Fruit fly (Drosophila melanogaster) whole organism, prepupa: ENCODE measurements around the gene CecA1.

Source experiments
- CG10631 ChIP-seq: fragments of 200-800 bp; sonication (Bioruptor generic); optimal IDR thresholded peaks from 2 replicates; lab custom pipeline; 2016; ENCODE audit warnings: missing biosample characterization, missing genetic modification characterization
- CG11294 ChIP-seq: fragments of 200-800 bp; sonication (Bioruptor generic); IDR thresholded peaks from 2 replicates; pipeline ENCODE4 v1.3.6; 2022; ENCODE audit warnings: missing biosample characterization, missing genetic modification characterization
- CG11902 ChIP-seq: fragments of 200-800 bp; sonication (Bioruptor generic); optimal IDR thresholded peaks from 3 replicates; lab custom pipeline; 2016; ENCODE audit warnings: missing biosample characterization, missing genetic modification characterization
- CG15336 ChIP-seq: fragments of 200-800 bp; sonication (Bioruptor generic); IDR thresholded peaks from 2 replicates; pipeline ENCODE4 v1.3.6; 2022; ENCODE audit warnings: missing biosample characterization, missing genetic modification characterization
- CG1621 ChIP-seq: fragments of 200-800 bp; sonication (Bioruptor generic); optimal IDR thresholded peaks from 3 replicates; lab custom pipeline; 2018; ENCODE audit warnings: missing biosample characterization, mild to moderate bottlenecking, missing genetic modification characterization
- CG16779 ChIP-seq: fragments of 200-800 bp; sonication (Bioruptor generic); optimal IDR thresholded peaks from 3 replicates; lab custom pipeline; 2017; ENCODE audit warnings: missing biosample characterization, mild to moderate bottlenecking, missing genetic modification characterization
- CG3032 ChIP-seq: fragments of 200-800 bp; optimal IDR thresholded peaks from 2 replicates; lab custom pipeline; 2019; ENCODE audit warnings: missing biosample characterization, mild to moderate bottlenecking, missing genetic modification characterization, moderate library complexity
- CG31627 ChIP-seq: fragments of 200-800 bp; sonication (Bioruptor generic); optimal IDR thresholded peaks from 3 replicates; lab custom pipeline; 2016; ENCODE audit warnings: missing biosample characterization, missing genetic modification characterization
- CG32006 ChIP-seq: fragments of 200-800 bp; sonication (Bioruptor generic); optimal IDR thresholded peaks from 3 replicates; lab custom pipeline; 2017; ENCODE audit warnings: missing biosample characterization, mild to moderate bottlenecking, missing genetic modification characterization
- CG3919 ChIP-seq: fragments of 200-800 bp; sonication (Bioruptor generic); optimal IDR thresholded peaks from 3 replicates; lab custom pipeline; 2016; ENCODE audit warnings: missing biosample characterization, missing genetic modification characterization
- CG4318 ChIP-seq: fragments of 200-800 bp; sonication (Bioruptor generic); optimal IDR thresholded peaks from 3 replicates; lab custom pipeline; 2017; ENCODE audit warnings: missing biosample characterization, mild to moderate bottlenecking, missing genetic modification characterization
- CG6163 ChIP-seq: fragments of 200-800 bp; sonication (Bioruptor generic); IDR thresholded peaks from 3 replicates; pipeline ENCODE4 v1.3.6; 2022; ENCODE audit warnings: missing biosample characterization, missing genetic modification characterization
- CG6792 ChIP-seq: fragments of 200-800 bp; sonication (Bioruptor generic); optimal IDR thresholded peaks from 3 replicates; lab custom pipeline; 2016; ENCODE audit warnings: missing biosample characterization, missing genetic modification characterization
- CG6808 ChIP-seq: fragments of 200-800 bp; sonication (Bioruptor generic); optimal IDR thresholded peaks from 3 replicates; lab custom pipeline; 2017; ENCODE audit warnings: missing biosample characterization, missing genetic modification characterization, mild to moderate bottlenecking, moderate library complexity, missing genetic modification reagents
- CG6854 ChIP-seq: fragments of 200-800 bp; sonication (Bioruptor generic); optimal IDR thresholded peaks from 2 replicates; lab custom pipeline; 2017; ENCODE audit warnings: missing biosample characterization, mild to moderate bottlenecking, missing genetic modification characterization
- CG7368 ChIP-seq: fragments of 200-800 bp; sonication (Bioruptor generic); optimal IDR thresholded peaks from 3 replicates; lab custom pipeline; 2016; ENCODE audit warnings: missing biosample characterization, missing genetic modification characterization
- CG8119 ChIP-seq: fragments of 200-800 bp; sonication (Bioruptor generic); IDR thresholded peaks from 3 replicates; pipeline ENCODE4 v1.3.6; 2022; ENCODE audit warnings: missing biosample characterization, missing genetic modification characterization
- CG8319 ChIP-seq: fragments of 200-800 bp; sonication (Bioruptor generic); optimal IDR thresholded peaks from 3 replicates; lab custom pipeline; 2016; ENCODE audit warnings: missing biosample characterization, missing genetic modification characterization
- CG8632 ChIP-seq: fragments of 200-800 bp; sonication (Bioruptor generic); optimal IDR thresholded peaks from 3 replicates; lab custom pipeline; 2016; ENCODE audit warnings: missing biosample characterization, missing genetic modification characterization
- Eip75B ChIP-seq: fragments of 200-800 bp; sonication (Bioruptor generic); optimal IDR thresholded peaks from 3 replicates; lab custom pipeline; 2016; ENCODE audit warnings: missing biosample characterization, missing genetic modification characterization
- Eip78C ChIP-seq: fragments of 200-800 bp; sonication (Bioruptor generic); peaks from one replicate; lab custom pipeline; 2016; ENCODE audit warnings: missing biosample characterization, missing genetic modification characterization
- Eip93F ChIP-seq: fragments of 200-800 bp; sonication (Bioruptor generic); optimal IDR thresholded peaks from 2 replicates; lab custom pipeline; 2016; ENCODE audit warnings: missing biosample characterization, mild to moderate bottlenecking, missing genetic modification characterization
- Ets21C ChIP-seq: fragments of 200-800 bp; sonication (Bioruptor generic); optimal IDR thresholded peaks from 3 replicates; lab custom pipeline; 2016; ENCODE audit warnings: missing biosample characterization, missing genetic modification characterization
- Ets96B ChIP-seq: fragments of 200-800 bp; optimal IDR thresholded peaks from 2 replicates; lab custom pipeline; 2019; ENCODE audit warnings: missing biosample characterization, mild to moderate bottlenecking, missing genetic modification characterization, moderate library complexity
- Gug ChIP-seq: fragments of 200-800 bp; sonication (Bioruptor generic); IDR thresholded peaks from 2 replicates; pipeline ENCODE4 v1.3.6; 2022; ENCODE audit warnings: missing biosample characterization, missing genetic modification characterization
- Hr39 ChIP-seq: fragments of 200-800 bp; sonication (Bioruptor generic); optimal IDR thresholded peaks from 2 replicates; lab custom pipeline; 2016; ENCODE audit warnings: missing biosample characterization, missing genetic modification characterization
- Lpt ChIP-seq: fragments of 200-800 bp; sonication (Bioruptor generic); optimal IDR thresholded peaks from 3 replicates; lab custom pipeline; 2016; ENCODE audit warnings: missing biosample characterization, missing genetic modification characterization
- OdsH ChIP-seq: fragments of 200-800 bp; sonication (Bioruptor generic); optimal IDR thresholded peaks from 3 replicates; lab custom pipeline; 2016; ENCODE audit warnings: missing biosample characterization, missing genetic modification characterization
- Sox14 ChIP-seq: fragments of 200-800 bp; sonication (Bioruptor generic); optimal IDR thresholded peaks from 3 replicates; lab custom pipeline; 2016; ENCODE audit warnings: missing biosample characterization, missing genetic modification characterization
- Sox15 ChIP-seq: fragments of 200-800 bp; sonication (Bioruptor generic); optimal IDR thresholded peaks from 3 replicates; lab custom pipeline; 2016; ENCODE audit warnings: missing biosample characterization, missing genetic modification characterization
- achi ChIP-seq: fragments of 200-800 bp; sonication (Bioruptor generic); optimal IDR thresholded peaks from 3 replicates; lab custom pipeline; 2016; ENCODE audit warnings: missing biosample characterization, missing genetic modification characterization
- acj6 ChIP-seq: fragments of 200-800 bp; sonication (Bioruptor generic); optimal IDR thresholded peaks from 3 replicates; lab custom pipeline; 2016; ENCODE audit warnings: missing biosample characterization, missing genetic modification characterization
- cyc ChIP-seq: fragments of 200-800 bp; sonication (Bioruptor generic); optimal IDR thresholded peaks from 3 replicates; lab custom pipeline; 2016; ENCODE audit warnings: missing biosample characterization, missing genetic modification characterization
- dac ChIP-seq: fragments of 200-800 bp; sonication (Bioruptor generic); optimal IDR thresholded peaks from 2 replicates; lab custom pipeline; 2017; ENCODE audit warnings: missing biosample characterization, mild to moderate bottlenecking, missing genetic modification characterization
- dsx ChIP-seq: fragments of 200-800 bp; optimal IDR thresholded peaks from 3 replicates; lab custom pipeline; 2019; ENCODE audit warnings: missing biosample characterization, mild to moderate bottlenecking, missing genetic modification characterization, moderate library complexity; ENCODE audit not compliant: poor library complexity, severe bottlenecking
- eg ChIP-seq: fragments of 200-800 bp; sonication (Bioruptor generic); IDR thresholded peaks from 3 replicates; pipeline ENCODE4 v1.3.6; 2022; ENCODE audit warnings: missing biosample characterization, missing genetic modification characterization
- esn ChIP-seq: fragments of 200-800 bp; sonication (Bioruptor generic); optimal IDR thresholded peaks from 2 replicates; lab custom pipeline; 2016; ENCODE audit warnings: missing biosample characterization, mild to moderate bottlenecking, missing genetic modification characterization, moderate library complexity
- fd59A ChIP-seq: fragments of 200-800 bp; sonication (Bioruptor generic); optimal IDR thresholded peaks from 2 replicates; lab custom pipeline; 2017; ENCODE audit warnings: missing biosample characterization, mild to moderate bottlenecking, missing genetic modification characterization, missing genetic modification reagents
- fd85E ChIP-seq: fragments of 200-800 bp; sonication (Bioruptor generic); optimal IDR thresholded peaks from 3 replicates; lab custom pipeline; 2016; ENCODE audit warnings: missing biosample characterization, missing genetic modification characterization
- fkh ChIP-seq: fragments of 200-800 bp; sonication (Bioruptor generic); optimal IDR thresholded peaks from 3 replicates; lab custom pipeline; 2017; ENCODE audit warnings: missing biosample characterization, mild to moderate bottlenecking, missing genetic modification characterization, moderate library complexity
- net ChIP-seq: fragments of 200-800 bp; sonication (Bioruptor generic); optimal IDR thresholded peaks from 3 replicates; lab custom pipeline; 2016; ENCODE audit warnings: missing biosample characterization, missing genetic modification characterization
- pdm3 ChIP-seq: fragments of 200-800 bp; sonication (Bioruptor generic); optimal IDR thresholded peaks from 3 replicates; lab custom pipeline; 2016; ENCODE audit warnings: missing biosample characterization, missing genetic modification characterization
- salr ChIP-seq, 2 experiments: fragments of 200-800 bp; sonication (Bioruptor generic); optimal IDR thresholded peaks; 3 replicates each; lab custom pipeline; 2016 to 2018; ENCODE audit warnings: missing biosample characterization in 2 of 2, missing genetic modification characterization in 2 of 2, mild to moderate bottlenecking in 1 of 2
- topi ChIP-seq: fragments of 200-800 bp; sonication (Bioruptor generic); optimal IDR thresholded peaks from 3 replicates; lab custom pipeline; 2016; ENCODE audit warnings: missing biosample characterization, missing genetic modification characterization
- vri ChIP-seq: fragments of 200-800 bp; sonication (Bioruptor generic); optimal IDR thresholded peaks from 3 replicates; lab custom pipeline; 2016; ENCODE audit warnings: missing biosample characterization, mild to moderate bottlenecking, missing genetic modification characterization

CecA1 gene

DNA sequence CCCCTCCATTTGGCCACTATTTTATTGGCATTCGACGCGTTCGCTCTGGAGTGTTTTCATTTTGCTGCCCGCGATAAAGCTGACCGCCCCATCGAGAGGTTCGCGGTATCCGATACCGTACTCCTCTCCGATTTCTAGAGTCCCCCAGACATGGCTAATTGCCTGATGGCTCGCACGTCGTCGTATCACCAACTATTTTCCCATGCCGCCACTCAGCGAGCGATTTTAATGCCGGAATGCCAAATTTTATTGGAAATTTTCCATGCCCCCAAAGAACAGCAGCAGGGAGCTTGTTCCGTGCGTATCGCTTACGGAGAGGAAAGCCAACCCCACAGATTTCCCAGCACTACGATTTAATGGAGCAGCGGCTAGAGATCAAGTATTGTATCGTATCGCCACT is 9.6 kb upstream of the CecA1 start:
- TF ChIP-seq CG8319 = no peak
- no peak for TF ChIP-seq CG7368
- TF ChIP-seq Eip78C (GFP tag; lab: Kevin White, UChicago) = no peak
- no peak for TF ChIP-seq fd59A (GFP tag; lab: Kevin White, UChicago)
- no peak for TF ChIP-seq salr (GFP tag; optimal IDR thresholded peaks at IDR 0.05; lab: Kevin White, UChicago)
- TF ChIP-seq CG8632 = no peak
- TF ChIP-seq fd85E = no peak

- no peak for TF ChIP-seq cyc (GFP tag; lab: Kevin White, UChicago)
- no peak for TF ChIP-seq CG8319
- no peak for TF ChIP-seq CG6854 (GFP tag; lab: Kevin White, UChicago)
- TF ChIP-seq Sox15 (GFP tag; lab: Kevin White, UChicago) = no peak
- TF ChIP-seq vri (GFP tag; lab: Kevin White, UChicago) = no peak
- no peak for TF ChIP-seq CG6808 (GFP tag; lab: Kevin White, UChicago)
- TF ChIP-seq eg (GFP tag; lab: Robert Waterston, UW) = no peak
- TF ChIP-seq CG16779 (tag; lab: Kevin White, UChicago) = no peak
- no peak for TF ChIP-seq pdm3 (GFP tag; lab: Kevin White, UChicago)
Observed at dm6 chr3R:30202898-30203103, 7.9 kb upstream of the CecA1 start, which contains the start of gene CG9743. Gene CG9743, minus strand, starts transcription at chr3R:30202998.

dm6 chr3R:30203104-30203986 is 7.3 kb upstream of the CecA1 start:
- TF ChIP-seq CG32006 (peak; percentile 85), Eip93F (no peak), Sox14 (GFP tag; lab: Kevin White, UChicago) (peak; percentile 40), Lpt (peak; percentile 80), Hr39 (GFP tag; lab: Kevin White, UChicago) (peak; percentile 40), pdm3 (GFP tag; lab: Kevin White, UChicago) (peak; percentile 69), CG10631 (GFP tag; lab: Kevin White, UChicago) (peak; percentile 64), CG3032 (tag; lab: Kevin White, UChicago) (peak; percentile 69), CG15336 (GFP tag; lab: Robert Waterston, UW) (peak; percentile 64; the same call in 1 of the 2 replicates), esn (GFP tag; lab: Kevin White, UChicago) (peak; percentile 61), topi (peak; percentile 59), acj6 (GFP tag; lab: Kevin White, UChicago) (peak; percentile 60), salr (GFP tag; optimal IDR thresholded peaks at IDR 0.05; lab: Kevin White, UChicago) (peak in 1 of 2 experiments; percentile 63), cyc (GFP tag; lab: Kevin White, UChicago) (peak; percentile 48), achi (peak; percentile 80), OdsH (GFP tag; lab: Kevin White, UChicago) (peak; percentile 56), CG6163 (peak; percentile 84), Ets21C (no peak), CG8319 (peak; percentile 67), CG1621 (tag; lab: Kevin White, UChicago) (peak; percentile 46), net (GFP tag; lab: Kevin White, UChicago) (peak; percentile 69), Gug (GFP tag; lab: Robert Waterston, UW) (0 out of 2 replicates have a peak, but pooled peaks have one; percentile 32), dsx (GFP tag; lab: Kevin White, UChicago) (peak; percentile 60), fkh (GFP tag; lab: Kevin White, UChicago) (peak; percentile 99), CG11294 (GFP tag; lab: Robert Waterston, UW) (peak; percentile 70), eg (GFP tag; lab: Robert Waterston, UW) (peak; percentile 75; the same call in 2 of the 3 replicates), CG3919 (peak; percentile 74), fd85E (peak; percentile 13), CG6854 (GFP tag; lab: Kevin White, UChicago) (no peak), Ets96B (tag; lab: Kevin White, UChicago) (peak; percentile 75), CG11902 (GFP tag; lab: Kevin White, UChicago) (peak; percentile 69), CG4318 (peak; percentile 63), CG8632 (peak; percentile 14), CG31627 (GFP tag; lab: Kevin White, UChicago) (peak; percentile 39), CG6792 (GFP tag; lab: Kevin White, UChicago) (peak; percentile 70), vri (GFP tag; lab: Kevin White, UChicago) (peak; percentile 24), dac (peak; percentile 59), fd59A (GFP tag; lab: Kevin White, UChicago) (peak; percentile 42), Eip75B (GFP tag; lab: Kevin White, UChicago) (peak; percentile 79), CG8119 (GFP tag; lab: Robert Waterston, UW) (peak; percentile 77)
